Fruit fly (Drosophila melanogaster) Kc167 (cell line): ENCODE measurements around the gene CG31231.

Source experiments
- Myc ChIP-seq: fragments of >200 bp; optimal IDR thresholded peaks from 2 replicates; lab custom pipeline; 2017; ENCODE audit warnings: missing external identifiers
- Sin3A ChIP-seq: fragments of >200 bp; optimal IDR thresholded peaks from 2 replicates; lab custom pipeline; 2018; ENCODE audit warnings: missing external identifiers
- h ChIP-seq: fragments of >200 bp; optimal IDR thresholded peaks from 3 replicates; lab custom pipeline; 2018; ENCODE audit warnings: missing external identifiers
- insv ChIP-seq: fragments of >200 bp; optimal IDR thresholded peaks from 3 replicates; lab custom pipeline; 2018; ENCODE audit warnings: missing external identifiers
- psq ChIP-seq: fragments of >200 bp; optimal IDR thresholded peaks from 2 replicates; lab custom pipeline; 2017; ENCODE audit warnings: missing external identifiers
- ttk ChIP-seq: sonication (Bioruptor generic); optimal IDR thresholded peaks from 2 replicates; lab custom pipeline; 2017; ENCODE audit warnings: missing external identifiers

- TF ChIP-seq Myc (lab: Kevin White, UChicago) (no peak), psq (no peak), ttk (lab: Kevin White, UChicago) (no peak), insv (lab: Kevin White, UChicago) (no peak), h (lab: Kevin White, UChicago) (no peak), Sin3A (lab: Kevin White, UChicago) (no peak)
These were observed 4.7 kb downstream of the CG31231 start for dm6 chr3R:18669812-18670211.
